Fruit fly (Drosophila melanogaster) whole organism, embryonic: ENCODE results near the gene CNPYb.

ENCODE experiments used
- Atf-2 ChIP-seq: fragments of 200-800 bp; sonication (Bioruptor generic); optimal IDR thresholded peaks from 2 replicates; lab custom pipeline; 2016; ENCODE audit warnings: missing biosample characterization, missing genetic modification characterization
- Atf6 ChIP-seq: fragments of 200-800 bp; sonication (Bioruptor generic); IDR thresholded peaks from 2 replicates; pipeline ENCODE4 v1.3.6; 2022; ENCODE audit warnings: missing biosample characterization, missing genetic modification characterization
- B-H1 ChIP-seq: fragments of 200-800 bp; sonication (Bioruptor generic); IDR thresholded peaks from 3 replicates; pipeline ENCODE4 v1.3.6; 2022; ENCODE audit warnings: missing biosample characterization, missing genetic modification characterization
- CG11504 ChIP-seq: fragments of 200-800 bp; sonication (Bioruptor generic); optimal IDR thresholded peaks from 3 replicates; lab custom pipeline; 2019; ENCODE audit warnings: missing biosample characterization, mild to moderate bottlenecking, missing genetic modification characterization, moderate library complexity
- CG12769 ChIP-seq: fragments of 200-800 bp; sonication (Bioruptor generic); optimal IDR thresholded peaks from 2 replicates; lab custom pipeline; 2019; ENCODE audit warnings: missing biosample characterization, mild to moderate bottlenecking, missing genetic modification characterization, moderate library complexity
- CG13775 ChIP-seq: fragments of 200-800 bp; sonication (Bioruptor generic); optimal IDR thresholded peaks from 3 replicates; lab custom pipeline; 2017; ENCODE audit warnings: missing biosample characterization, mild to moderate bottlenecking, missing genetic modification characterization
- CG16863 ChIP-seq: fragments of 200-800 bp; sonication (Bioruptor generic); optimal IDR thresholded peaks from 3 replicates; lab custom pipeline; 2016; ENCODE audit warnings: missing biosample characterization, missing genetic modification characterization
- CG17328 ChIP-seq: fragments of 200-800 bp; sonication (Bioruptor generic); IDR thresholded peaks from 2 replicates; pipeline ENCODE4 v1.3.6; 2022; ENCODE audit warnings: missing biosample characterization, missing genetic modification characterization
- CG17912 ChIP-seq: fragments of 200-800 bp; sonication (Bioruptor generic); optimal IDR thresholded peaks from 2 replicates; lab custom pipeline; 2018; ENCODE audit warnings: missing biosample characterization, mild to moderate bottlenecking, missing genetic modification characterization
- CG30431 ChIP-seq: fragments of 200-800 bp; sonication (Bioruptor generic); optimal IDR thresholded peaks from 2 replicates; lab custom pipeline; 2017; ENCODE audit warnings: missing biosample characterization, missing genetic modification characterization
- CG3065 ChIP-seq: fragments of 200-800 bp; sonication (Bioruptor generic); optimal IDR thresholded peaks from 2 replicates; lab custom pipeline; 2016; ENCODE audit warnings: missing biosample characterization, missing genetic modification characterization
- CG3407 ChIP-seq: fragments of 200-800 bp; sonication (Bioruptor generic); optimal IDR thresholded peaks from 2 replicates; lab custom pipeline; 2018; ENCODE audit warnings: missing biosample characterization, mild to moderate bottlenecking, missing genetic modification characterization
- CG4360 ChIP-seq: fragments of 200-800 bp; sonication (Bioruptor generic); IDR thresholded peaks from 2 replicates; pipeline ENCODE4 v1.3.6; 2022; ENCODE audit warnings: missing biosample characterization, missing genetic modification characterization
- CG4707 ChIP-seq: fragments of 200-800 bp; sonication (Bioruptor generic); optimal IDR thresholded peaks from 2 replicates; lab custom pipeline; 2018; ENCODE audit warnings: missing biosample characterization, mild to moderate bottlenecking, missing genetic modification characterization, moderate library complexity
- CG4820 ChIP-seq: fragments of 200-800 bp; sonication (Bioruptor generic); optimal IDR thresholded peaks from 3 replicates; lab custom pipeline; 2016; ENCODE audit warnings: missing biosample characterization, missing genetic modification characterization
- CG6254 ChIP-seq: fragments of 200-800 bp; sonication (Bioruptor generic); optimal IDR thresholded peaks from 3 replicates; lab custom pipeline; 2017; ENCODE audit warnings: mild to moderate bottlenecking, missing biosample characterization, missing genetic modification reagents, missing genetic modification characterization
- CG7372 ChIP-seq: fragments of 200-800 bp; sonication (Bioruptor generic); IDR thresholded peaks from 2 replicates; pipeline ENCODE4 v1.3.6; 2022; ENCODE audit warnings: missing biosample characterization, missing genetic modification characterization
- CG8924 ChIP-seq: fragments of 200-800 bp; optimal IDR thresholded peaks from 3 replicates; lab custom pipeline; 2019; ENCODE audit warnings: missing biosample characterization, mild to moderate bottlenecking, missing genetic modification characterization, moderate library complexity
- CG9609 ChIP-seq: fragments of 200-800 bp; sonication (Bioruptor generic); optimal IDR thresholded peaks from 3 replicates; lab custom pipeline; 2016; ENCODE audit warnings: missing biosample characterization, missing genetic modification characterization
- CG9727 ChIP-seq: fragments of 200-800 bp; sonication (Bioruptor generic); optimal IDR thresholded peaks from 3 replicates; lab custom pipeline; 2017; ENCODE audit warnings: missing biosample characterization, mild to moderate bottlenecking, missing genetic modification characterization
- CG9932 ChIP-seq: fragments of 200-800 bp; sonication (Bioruptor generic); IDR thresholded peaks from 2 replicates; pipeline ENCODE4 v1.3.6; 2022; ENCODE audit warnings: missing biosample characterization, missing genetic modification characterization
- Dp ChIP-seq: fragments of 200-800 bp; sonication (Bioruptor generic); optimal IDR thresholded peaks from 2 replicates; lab custom pipeline; 2018; ENCODE audit warnings: missing biosample characterization, mild to moderate bottlenecking, missing genetic modification characterization, moderate library complexity
- E2f2 ChIP-seq: fragments of 200-800 bp; sonication (Bioruptor generic); IDR thresholded peaks from 2 replicates; pipeline ENCODE4 v1.3.6; 2022; ENCODE audit warnings: missing biosample characterization, missing genetic modification characterization
- Hmr ChIP-seq: fragments of 200-800 bp; sonication (Bioruptor generic); optimal IDR thresholded peaks from 3 replicates; lab custom pipeline; 2017; ENCODE audit warnings: mild to moderate bottlenecking, missing biosample characterization, missing genetic modification reagents, missing genetic modification characterization
- Lpt ChIP-seq: fragments of >200 bp; optimal IDR thresholded peaks from 2 replicates; lab custom pipeline; 2018; ENCODE audit warnings: missing biosample characterization, missing genetic modification characterization
- Max ChIP-seq: fragments of 200-800 bp; sonication (Bioruptor generic); optimal IDR thresholded peaks from 2 replicates; lab custom pipeline; 2016; ENCODE audit warnings: missing biosample characterization, mild to moderate bottlenecking, missing genetic modification characterization
- Meics ChIP-seq: fragments of 200-800 bp; sonication (Bioruptor generic); optimal IDR thresholded peaks from 2 replicates; lab custom pipeline; 2017; ENCODE audit warnings: missing biosample characterization, mild to moderate bottlenecking, missing genetic modification characterization
- Myb ChIP-seq: fragments of 200-800 bp; sonication (Bioruptor generic); optimal IDR thresholded peaks from 2 replicates; lab custom pipeline; 2016; ENCODE audit warnings: missing biosample characterization, missing genetic modification characterization
- Neu2 ChIP-seq: fragments of 200-800 bp; sonication (Bioruptor generic); optimal IDR thresholded peaks from 3 replicates; lab custom pipeline; 2016; ENCODE audit warnings: missing biosample characterization, missing genetic modification characterization, borderline replicate concordance
- Vsx1 ChIP-seq: fragments of 200-800 bp; sonication (Bioruptor generic); optimal IDR thresholded peaks from 2 replicates; lab custom pipeline; 2017; ENCODE audit warnings: missing biosample characterization, mild to moderate bottlenecking, missing genetic modification characterization, missing genetic modification reagents
- cas ChIP-seq: fragments of 200-800 bp; sonication (Bioruptor generic); IDR thresholded peaks from 2 replicates; pipeline ENCODE4 v1.3.6; 2022; ENCODE audit warnings: missing biosample characterization, missing genetic modification characterization
- chm ChIP-seq: fragments of 200-800 bp; sonication (Bioruptor generic); IDR thresholded peaks from 2 replicates; pipeline ENCODE4 v1.3.6; 2022; ENCODE audit warnings: missing biosample characterization, missing genetic modification characterization
- eyg ChIP-seq: fragments of 200-800 bp; sonication (Bioruptor generic); optimal IDR thresholded peaks from 3 replicates; lab custom pipeline; 2016; ENCODE audit warnings: missing biosample characterization, missing genetic modification characterization
- fu2 ChIP-seq: fragments of 200-800 bp; sonication (Bioruptor generic); optimal IDR thresholded peaks from 2 replicates; lab custom pipeline; 2016; ENCODE audit warnings: missing biosample characterization, missing genetic modification characterization
- gcm2 ChIP-seq: fragments of 200-800 bp; sonication (Bioruptor generic); optimal IDR thresholded peaks from 2 replicates; lab custom pipeline; 2016; ENCODE audit warnings: missing biosample characterization, missing genetic modification characterization
- h ChIP-seq: fragments of >200 bp; optimal IDR thresholded peaks from 2 replicates; lab custom pipeline; 2017
- her ChIP-seq: fragments of 200-800 bp; sonication (Bioruptor generic); optimal IDR thresholded peaks from 2 replicates; lab custom pipeline; 2016; ENCODE audit warnings: missing biosample characterization, missing genetic modification characterization
- hth ChIP-seq: fragments of >200 bp; optimal IDR thresholded peaks from 2 replicates; lab custom pipeline; 2017; ENCODE audit warnings: inconsistent platforms
- inv ChIP-seq: fragments of 200-800 bp; sonication (Bioruptor generic); IDR thresholded peaks from 2 replicates; pipeline ENCODE4 v1.3.6; 2022; ENCODE audit warnings: missing biosample characterization, missing genetic modification characterization; ENCODE audit not compliant: partially characterized antibody
- lov ChIP-seq, 2 experiments: fragments of 200-800 bp in 1 of 2; fragments of >200 bp in 1 of 2; sonication (Bioruptor generic) in 1 of 2; IDR thresholded peaks in 1 of 2; optimal IDR thresholded peaks in 1 of 2; 2 replicates in 1 of 2; 3 replicates in 1 of 2; pipeline versions ENCODE4 v1.3.6 to Lab custom; 2017 to 2022; ENCODE audit warnings: missing biosample characterization in 1 of 2, missing genetic modification characterization in 1 of 2
- nmo ChIP-seq: fragments of 200-800 bp; sonication (Bioruptor generic); optimal IDR thresholded peaks from 2 replicates; lab custom pipeline; 2018; ENCODE audit warnings: missing biosample characterization, mild to moderate bottlenecking, missing genetic modification characterization, moderate library complexity
- pan ChIP-seq, 4 experiments: fragments of >200 bp in 3 of 4; fragments of 200-800 bp in 1 of 4; sonication (Bioruptor generic) in 1 of 4; optimal IDR thresholded peaks in 3 of 4; IDR thresholded peaks in 1 of 4; 2 replicates each; pipeline versions ENCODE4 v1.3.6 to Lab custom; 2017 to 2022; ENCODE audit warnings: missing biosample characterization in 2 of 4, missing genetic modification characterization in 2 of 4, mixed read lengths in 1 of 4
- pros ChIP-seq: fragments of 200-800 bp; sonication (Bioruptor generic); optimal IDR thresholded peaks from 3 replicates; lab custom pipeline; 2019; ENCODE audit warnings: missing biosample characterization, mild to moderate bottlenecking, missing genetic modification characterization, moderate library complexity
- repo ChIP-seq: fragments of 200-800 bp; sonication (Bioruptor generic); optimal IDR thresholded peaks from 2 replicates; lab custom pipeline; 2016; ENCODE audit warnings: missing biosample characterization, missing genetic modification characterization
- rib ChIP-seq: fragments of 200-800 bp; sonication (Bioruptor generic); IDR thresholded peaks from 2 replicates; pipeline ENCODE4 v1.3.6; 2022; ENCODE audit warnings: missing biosample characterization, missing genetic modification characterization
- salm ChIP-seq: fragments of 200-800 bp; sonication (Bioruptor generic); optimal IDR thresholded peaks from 2 replicates; lab custom pipeline; 2018; ENCODE audit warnings: missing biosample characterization, mild to moderate bottlenecking, missing genetic modification characterization
- sens ChIP-seq: fragments of 200-800 bp; sonication (Bioruptor generic); peaks from one replicate; lab custom pipeline; 2016; ENCODE audit warnings: missing biosample characterization, missing genetic modification characterization
- sim ChIP-seq: fragments of 200-800 bp; sonication (Bioruptor generic); IDR thresholded peaks from 2 replicates; pipeline ENCODE4 v1.3.6; 2022; ENCODE audit warnings: missing biosample characterization, missing genetic modification characterization
- sisA ChIP-seq: fragments of 200-800 bp; sonication (Bioruptor generic); IDR thresholded peaks from 2 replicates; pipeline ENCODE4 v1.3.6; 2022; ENCODE audit warnings: missing biosample characterization, missing genetic modification characterization
- sug ChIP-seq: fragments of 200-800 bp; optimal IDR thresholded peaks from 2 replicates; lab custom pipeline; 2019; ENCODE audit warnings: missing biosample characterization, mild to moderate bottlenecking, missing genetic modification characterization, moderate library complexity
- wek ChIP-seq: fragments of 200-800 bp; sonication (Bioruptor generic); optimal IDR thresholded peaks from 3 replicates; lab custom pipeline; 2018; ENCODE audit warnings: missing biosample characterization, mild to moderate bottlenecking, missing genetic modification characterization, moderate library complexity

CNPYb gene

DNA sequence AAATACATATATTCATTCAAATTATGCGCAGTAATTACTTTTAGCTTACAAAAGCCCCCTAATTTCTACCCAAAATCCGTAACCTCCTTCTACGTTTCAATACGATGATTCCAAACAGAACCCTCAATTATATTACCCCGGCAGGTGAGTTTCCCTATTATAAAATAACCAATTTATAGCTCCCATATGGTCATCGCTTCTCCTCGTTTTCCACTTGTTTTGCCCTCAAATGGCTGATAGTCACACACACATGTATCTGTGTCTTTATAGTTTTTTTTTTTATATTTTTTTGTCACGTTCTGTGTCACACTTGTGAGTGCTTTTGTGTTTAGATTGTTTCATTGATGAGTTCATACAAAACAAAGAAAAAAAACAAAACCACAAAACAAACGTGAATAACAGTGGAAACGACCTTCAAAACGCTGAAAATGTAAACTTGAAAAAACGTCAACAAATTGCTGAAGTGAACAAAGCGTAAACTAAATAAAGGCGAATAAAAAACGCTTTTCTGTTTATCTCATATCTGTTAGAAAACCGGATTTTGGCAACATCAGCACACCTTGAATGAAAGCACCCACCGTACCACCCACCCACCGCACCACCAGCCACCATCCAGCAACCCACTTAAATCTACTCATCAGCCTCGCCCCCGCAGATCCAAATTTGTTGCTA is 24.7 kb downstream of the CNPYb start (continued):
- TF ChIP-seq E2f2 (GFP tag; lab: Robert Waterston, UW) (no peak), inv (GFP tag; lab: Robert Waterston, UW) (no peak), CG9727 (no peak), gcm2 (no peak), eyg (GFP tag; lab: Kevin White, UChicago) (peak; percentile 3), repo (GFP tag; lab: Kevin White, UChicago) (no peak), CG4360 (GFP tag; lab: Robert Waterston, UW) (no peak), sisA (GFP tag; lab: Robert Waterston, UW) (no peak), lov (optimal IDR thresholded peaks at IDR 0.05; lab: Kevin White, UChicago) (no peak), lov (GFP tag; IDR thresholded peaks at IDR 0.05; lab: Robert Waterston, UW) (no peak), Meics (GFP tag; lab: Kevin White, UChicago) (peak; percentile 32), CG30431 (no peak), CG11504 (peak; percentile 41), CG13775 (no peak), hth (lab: Kevin White, UChicago) (no peak), Myb (GFP tag; lab: Kevin White, UChicago) (no peak), fu2 (GFP tag; lab: Kevin White, UChicago) (no peak), Atf-2 (no peak), Atf6 (no peak), CG17328 (GFP tag; lab: Robert Waterston, UW) (no peak), B-H1 (GFP tag; lab: Robert Waterston, UW) (no peak), sim (GFP tag; lab: Robert Waterston, UW) (no peak), sug (tag; lab: Kevin White, UChicago) (peak; percentile 13), CG17912 (GFP tag; lab: Kevin White, UChicago) (no peak), Neu2 (GFP tag; lab: Kevin White, UChicago) (no peak), CG4707 (GFP tag; lab: Kevin White, UChicago) (no peak), CG4820 (GFP tag; lab: Kevin White, UChicago) (no peak), CG9609 (GFP tag; lab: Kevin White, UChicago) (no peak), sens (GFP tag; lab: Kevin White, UChicago) (peak; percentile 71), CG6254 (GFP tag; lab: Kevin White, UChicago) (no peak), CG3065 (GFP tag; lab: Kevin White, UChicago) (no peak), CG3407 (no peak), her (no peak), CG8924 (tag; lab: Kevin White, UChicago) (no peak), CG16863 (GFP tag; lab: Kevin White, UChicago) (no peak), Vsx1 (GFP tag; lab: Kevin White, UChicago) (no peak), wek (no peak), Max (GFP tag; lab: Kevin White, UChicago) (no peak), CG12769 (tag; lab: Kevin White, UChicago) (peak; percentile 71), h (lab: Kevin White, UChicago) (no peak), Lpt (GFP tag; lab: Kevin White, UChicago) (no peak), chm (GFP tag; lab: Robert Waterston, UW) (0 out of 2 replicates have a peak, but pooled peaks have one; percentile 10), Hmr (GFP tag; lab: Kevin White, UChicago) (peak; percentile 37), salm (no peak), rib (GFP tag; lab: Robert Waterston, UW) (peak; percentile 76; the same call in 1 of the 2 replicates), CG9932 (no peak), cas (GFP tag; lab: Robert Waterston, UW) (no peak), Dp (GFP tag; lab: Kevin White, UChicago) (no peak), pan (optimal IDR thresholded peaks at IDR 0.05; lab: Kevin White, UChicago) (no peak), pan (GFP tag; optimal IDR thresholded peaks at IDR 0.05 in 1 of 2, IDR thresholded peaks at IDR 0.05 in 1 of 2) (no peak), pros (GFP tag; lab: Kevin White, UChicago) (peak; percentile 3), CG7372 (GFP tag; lab: Robert Waterston, UW) (no peak), nmo (GFP tag; lab: Kevin White, UChicago) (no peak)
